Fruit fly (Drosophila melanogaster): ENCODE measurements around the gene Eaat1.

Eaat1 gene

dm6 chr2L:9387240-9387672, 53.9 kb downstream of the Eaat1 start, which contains the start of gene Aldh (continued):
- no peak for TF ChIP-seq tna (GFP tag; IDR thresholded peaks at IDR 0.05; ENCODE audit: partially characterized antibody)
- TF ChIP-seq exex (tag; optimal IDR thresholded peaks at IDR 0.05): peak; percentile 71
- TF ChIP-seq CG10209 (GFP tag; optimal IDR thresholded peaks at IDR 0.05): peak; percentile 37
- no peak for TF ChIP-seq Dref (GFP tag; IDR thresholded peaks at IDR 0.05)
- TF ChIP-seq CG4328 (GFP tag; optimal IDR thresholded peaks at IDR 0.05): peak; percentile 20
- TF ChIP-seq sob (GFP tag; IDR thresholded peaks at IDR 0.05): peak; percentile 40
- TF ChIP-seq cato (GFP tag; optimal IDR thresholded peaks at IDR 0.05; ENCODE audit: borderline replicate concordance): no peak
- TF ChIP-seq CG3163 (GFP tag; optimal IDR thresholded peaks at IDR 0.05): peak; percentile 5
- no peak for TF ChIP-seq HLH54F (GFP tag; optimal IDR thresholded peaks at IDR 0.05)
- no peak for TF ChIP-seq nom (GFP tag; optimal IDR thresholded peaks at IDR 0.05)
- peak; percentile 46 for TF ChIP-seq caup (GFP tag; optimal IDR thresholded peaks at IDR 0.05; ENCODE audit: severe bottlenecking)
- peak; percentile 14 for TF ChIP-seq CG9437 (GFP tag; optimal IDR thresholded peaks at IDR 0.05)
- TF ChIP-seq Ets65A (GFP tag): peak; percentile 57
- TF ChIP-seq Atf6 (GFP tag; IDR thresholded peaks at IDR 0.05): 0 out of 2 replicates have a peak, but pooled peaks have one; percentile 38
- TF ChIP-seq CG18619 (GFP tag; optimal IDR thresholded peaks at IDR 0.05): peak; percentile 37
- peak; percentile 32 for TF ChIP-seq fd3F (GFP tag; optimal IDR thresholded peaks at IDR 0.05)
- TF ChIP-seq dpn (GFP tag; optimal IDR thresholded peaks at IDR 0.05): no peak
- TF ChIP-seq bcd (GFP tag; optimal IDR thresholded peaks at IDR 0.05): peak; percentile 33
- peak; percentile 17 for TF ChIP-seq Xbp1 (GFP tag; optimal IDR thresholded peaks at IDR 0.05)
- peak; percentile 40 for TF ChIP-seq CG13296 (GFP tag; optimal IDR thresholded peaks at IDR 0.05)
- TF ChIP-seq Fer1 (GFP tag; optimal IDR thresholded peaks at IDR 0.05): peak; percentile 39
- peak; percentile 10 for TF ChIP-seq Fer3 (tag; optimal IDR thresholded peaks at IDR 0.05)
- TF ChIP-seq Ptx1 (GFP tag; IDR thresholded peaks at IDR 0.05): peak; percentile 53; the same call in 1 of the 2 replicates
- TF ChIP-seq CG13424 (tag; optimal IDR thresholded peaks at IDR 0.05): peak; percentile 35
- no peak for TF ChIP-seq insv (GFP tag; optimal IDR thresholded peaks at IDR 0.05)
- peak; percentile 17 for TF ChIP-seq CG30403 (GFP tag; optimal IDR thresholded peaks at IDR 0.05)
- peak; percentile 24 for TF ChIP-seq Hand (GFP tag; optimal IDR thresholded peaks at IDR 0.05)
- no peak for TF ChIP-seq danr (GFP tag; IDR thresholded peaks at IDR 0.05)
- peak; percentile 18 for TF ChIP-seq NfI (GFP tag; optimal IDR thresholded peaks at IDR 0.05)
- TF ChIP-seq CG3847 (GFP tag; IDR thresholded peaks at IDR 0.05): peak; percentile 50
- peak; percentile 41 for TF ChIP-seq CG31224 (GFP tag; IDR thresholded peaks at IDR 0.05)
- no peak for TF ChIP-seq CG34422 (GFP tag; IDR thresholded peaks at IDR 0.05)
- 0 out of 2 replicates have a peak, but pooled peaks have one; percentile 25 for TF ChIP-seq CG31441 (GFP tag; IDR thresholded peaks at IDR 0.05)
- peak; percentile 20; the same call in 1 of the 2 replicates for TF ChIP-seq CG7372 (GFP tag; IDR thresholded peaks at IDR 0.05)
- no peak for TF ChIP-seq Aef1 (GFP tag; IDR thresholded peaks at IDR 0.05)
- TF ChIP-seq HmgZ (tag; optimal IDR thresholded peaks at IDR 0.05): peak; percentile 10
- peak; percentile 54 for TF ChIP-seq Hmr (GFP tag; optimal IDR thresholded peaks at IDR 0.05)
- TF ChIP-seq CG9817 (tag; optimal IDR thresholded peaks at IDR 0.05): peak; percentile 44
- peak; percentile 20; the same call in 1 of the 2 replicates for TF ChIP-seq vvl (GFP tag; IDR thresholded peaks at IDR 0.05)
- peak; percentile 40 for TF ChIP-seq CG6689 (GFP tag; IDR thresholded peaks at IDR 0.05)
- TF ChIP-seq HHEX (GFP tag; optimal IDR thresholded peaks at IDR 0.05): peak; percentile 18
- 0 out of 2 replicates have a peak, but pooled peaks have one; percentile 13 for TF ChIP-seq amos (GFP tag; IDR thresholded peaks at IDR 0.05; ENCODE audit: partially characterized antibody)
- TF ChIP-seq NFAT (GFP tag; IDR thresholded peaks at IDR 0.05): peak; percentile 76
- TF ChIP-seq CG2678 (tag; optimal IDR thresholded peaks at IDR 0.05): peak; percentile 75
- no peak for TF ChIP-seq CG14965 (GFP tag; optimal IDR thresholded peaks at IDR 0.05; ENCODE audit: borderline replicate concordance)
- TF ChIP-seq CG10147 (GFP tag; optimal IDR thresholded peaks at IDR 0.05): peak; percentile 49
- TF ChIP-seq CG32532 (GFP tag; IDR thresholded peaks at IDR 0.05): peak; percentile 73
- TF ChIP-seq dysf (GFP tag; IDR thresholded peaks at IDR 0.05): peak; percentile 53; the same call in 2 of the 3 replicates
- peak; percentile 58 for TF ChIP-seq CoRest (tag; optimal IDR thresholded peaks at IDR 0.05)
- TF ChIP-seq lmd (GFP tag; IDR thresholded peaks at IDR 0.05): peak; percentile 52; the same call in 1 of the 2 replicates

Measured in whole organism, embryonic.